Worm (Caenorhabditis elegans): ENCODE data around the gene lgg-3.

lgg-3 gene

ce11 chrIII:5653692-5654105 is 44.1 kb downstream of the lgg-3 start (continued):
- TF ChIP-seq lin-40 (tag; optimal IDR thresholded peaks at IDR 0.05) (no peak), fkh-3 (tag; optimal IDR thresholded peaks at IDR 0.05) (no peak), F49E8.2 (tag; optimal IDR thresholded peaks at IDR 0.05; ENCODE audit: insufficient read depth) (peak; percentile 90)

Measured in whole organism, young adult.